Worm (Caenorhabditis elegans): ENCODE results near the gene riok-3.

ce11 chrIII:9760184-9760583, 44.6 kb downstream of the riok-3 start:
- no peak for TF ChIP-seq nhr-12 (tag; optimal IDR thresholded peaks at IDR 0.05)
- no peak for TF ChIP-seq elt-3 (tag; optimal IDR thresholded peaks at IDR 0.05)
- TF ChIP-seq nhr-77 (tag; optimal IDR thresholded peaks at IDR 0.05), result no peak
- no peak for TF ChIP-seq lin-39 (tag; optimal IDR thresholded peaks at IDR 0.05)
- no peak for TF ChIP-seq ztf-4 (tag; optimal IDR thresholded peaks at IDR 0.05)
- TF ChIP-seq nhr-237 (tag; optimal IDR thresholded peaks at IDR 0.05), result no peak
- no peak for TF ChIP-seq skn-1 (tag; optimal IDR thresholded peaks at IDR 0.05)
- TF ChIP-seq elt-1 (tag; optimal IDR thresholded peaks at IDR 0.05), result no peak
- no peak for TF ChIP-seq unc-39 (tag; optimal IDR thresholded peaks at IDR 0.05)
- no peak for TF ChIP-seq ama-1 (optimal IDR thresholded peaks at IDR 0.05)
- TF ChIP-seq ztf-1 (GFP tag; conservative IDR thresholded peaks at IDR 0.05), result no peak

Measured in whole organism, L2 larva.